Fruit fly (Drosophila melanogaster): ENCODE data around the gene bowl.

DNA sequence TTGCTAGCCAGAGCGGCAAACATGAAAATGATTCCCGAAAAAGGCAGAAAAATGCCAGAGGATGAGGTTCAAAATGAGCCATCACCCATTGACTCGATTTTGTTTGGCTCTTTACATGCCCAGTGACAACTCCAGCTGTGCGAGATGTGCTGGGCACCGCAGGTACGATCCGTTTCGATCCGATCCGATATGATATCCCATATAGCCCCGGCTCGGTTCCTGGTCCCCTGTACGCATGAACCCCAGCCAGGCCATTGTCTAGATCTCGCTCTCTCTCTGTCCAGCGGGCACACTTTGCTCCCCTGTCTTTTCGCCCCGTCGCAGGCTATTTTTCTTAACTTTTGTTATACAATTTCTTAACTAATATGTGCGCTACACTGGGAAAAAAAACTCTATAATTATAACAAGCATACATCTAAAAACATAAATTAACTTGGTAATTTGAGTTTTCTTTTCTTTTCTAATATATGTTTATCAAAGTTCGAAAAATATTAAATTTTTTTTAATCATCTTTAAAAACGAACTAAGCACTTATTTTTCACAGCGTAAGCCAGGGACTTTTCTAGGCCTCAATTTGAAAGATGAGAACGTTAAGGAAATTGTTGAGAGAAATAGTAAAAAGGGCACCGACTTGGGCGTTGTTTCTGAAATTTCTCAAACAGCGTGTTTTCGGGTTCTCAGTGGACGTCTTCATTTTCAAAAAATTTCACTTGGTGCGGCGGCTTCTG lies 56.1 kb downstream of the bowl start:
- TF ChIP-seq Pif1A (GFP tag; optimal IDR thresholded peaks at IDR 0.05) = no peak
- TF ChIP-seq CG15710 (tag; optimal IDR thresholded peaks at IDR 0.05) = no peak
- no peak for TF ChIP-seq CG17806 (tag; optimal IDR thresholded peaks at IDR 0.05)
- TF ChIP-seq CG9948 (tag; optimal IDR thresholded peaks at IDR 0.05) = no peak
- no peak for TF ChIP-seq Pif1B (GFP tag; optimal IDR thresholded peaks at IDR 0.05)
- TF ChIP-seq fd96Ca (GFP tag; IDR thresholded peaks at IDR 0.05) = no peak
- TF ChIP-seq CG8301 (tag; optimal IDR thresholded peaks at IDR 0.05) = no peak
- no peak for TF ChIP-seq CG32121 (GFP tag; IDR thresholded peaks at IDR 0.05)
- TF ChIP-seq rn (GFP tag; IDR thresholded peaks at IDR 0.05) = no peak
- TF ChIP-seq CG8159 (tag; optimal IDR thresholded peaks at IDR 0.05) = no peak
- no peak for TF ChIP-seq EcR (GFP tag; optimal IDR thresholded peaks at IDR 0.05)
- TF ChIP-seq gl (tag; optimal IDR thresholded peaks at IDR 0.05) = no peak
- TF ChIP-seq Ets98B (GFP tag; IDR thresholded peaks at IDR 0.05) = no peak
- no peak for TF ChIP-seq CG4496 (GFP tag; IDR thresholded peaks at IDR 0.05)

Measured in whole organism, pupa.